Worm (Caenorhabditis elegans): ENCODE data around the gene mrps-11.

DNA sequence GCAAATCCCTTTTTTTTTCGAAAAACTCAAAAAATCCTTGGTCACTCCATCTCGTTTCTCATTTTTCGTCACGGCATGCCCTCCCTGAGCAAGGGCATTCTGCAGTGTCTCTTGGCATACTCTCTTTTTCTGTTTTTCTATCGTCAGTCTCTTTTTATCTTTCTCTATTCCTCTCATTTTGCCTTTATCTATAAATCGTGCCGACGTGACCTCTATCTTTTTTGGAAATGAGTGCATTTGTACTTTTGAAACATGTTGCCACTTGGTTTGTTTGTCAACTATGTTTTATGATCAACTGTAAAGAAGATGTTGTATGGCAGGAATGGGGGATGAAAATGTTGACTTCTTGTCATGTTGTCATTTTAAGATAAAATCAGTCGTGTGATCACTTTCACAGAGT is 34.5 kb upstream of the mrps-11 start:
- TF ChIP-seq nhr-11 (tag; optimal IDR thresholded peaks at IDR 0.05) (no peak), nhr-23 (tag; optimal IDR thresholded peaks at IDR 0.05) (no peak), R02D3.7 (tag; optimal IDR thresholded peaks at IDR 0.05) (no peak), lsy-2 (tag; optimal IDR thresholded peaks at IDR 0.05) (peak in 1 of 2 experiments; percentile 76), unc-39 (tag; optimal IDR thresholded peaks at IDR 0.05) (no peak)

Data from whole organism, L2 larva.